Worm (Caenorhabditis elegans) whole organism, L3 larva: ENCODE results near the gene cct-6.
A peak's percentile ranks its signal among the peaks of the same experiment; 100 is the strongest.

Experiments
- ZK546.5 ChIP-seq: sonication (generic microtip); optimal IDR thresholded peaks from 2 replicates; lab custom pipeline; 2017; ENCODE audit warnings: missing biosample characterization, missing genetic modification characterization
- aly-2 ChIP-seq: fragments of 150-350 bp; optimal IDR thresholded peaks from 2 replicates; lab custom pipeline; 2014; ENCODE audit warnings: missing biosample characterization, missing genetic modification characterization
- ceh-16 ChIP-seq: sonication (generic microtip); optimal IDR thresholded peaks from 2 replicates; lab custom pipeline; 2017; ENCODE audit warnings: missing biosample characterization, missing genetic modification characterization
- ceh-28 ChIP-seq: fragments of 150-350 bp; optimal IDR thresholded peaks from 2 replicates; lab custom pipeline; 2014; ENCODE audit warnings: missing biosample characterization, missing genetic modification reagents, missing genetic modification characterization
- ceh-82 ChIP-seq: fragments of 150-350 bp; optimal IDR thresholded peaks from 2 replicates; lab custom pipeline; 2014; ENCODE audit warnings: missing biosample characterization, missing genetic modification characterization
- ceh-9 ChIP-seq: sonication (generic microtip); optimal IDR thresholded peaks from 2 replicates; lab custom pipeline; 2018; ENCODE audit warnings: missing biosample characterization, missing genetic modification characterization
- egl-27 ChIP-seq: sonication (generic microtip); optimal IDR thresholded peaks from 4 replicates; lab custom pipeline; 2017; ENCODE audit warnings: missing biosample characterization, missing genetic modification reagents, missing genetic modification characterization
- elt-2 ChIP-seq: sonication (generic microtip); optimal IDR thresholded peaks from 2 replicates; lab custom pipeline; 2016; ENCODE audit warnings: missing genetic modification reagents, mild to moderate bottlenecking, missing genetic modification characterization, missing compliant biosample characterization
- elt-3 ChIP-seq, 3 experiments: fragments of 150-350 bp in 1 of 3; sonication (generic microtip) in 2 of 3; optimal IDR thresholded peaks; 2 replicates in 2 of 3; 4 replicates in 1 of 3; lab custom pipeline; 2014 to 2017; ENCODE audit warnings: missing biosample characterization in 3 of 3, missing genetic modification characterization in 3 of 3
- eor-1 ChIP-seq, 2 experiments: fragments of 150-350 bp; optimal IDR thresholded peaks; 2 replicates each; lab custom pipeline; 2014 to 2018; ENCODE audit warnings: missing biosample characterization in 2 of 2, missing genetic modification characterization in 2 of 2
- fkh-10 ChIP-seq: sonication (generic microtip); optimal IDR thresholded peaks from 2 replicates; lab custom pipeline; 2017; ENCODE audit warnings: missing biosample characterization, missing genetic modification reagents, missing genetic modification characterization
- fkh-2 ChIP-seq: fragments of 150-350 bp; optimal IDR thresholded peaks from 2 replicates; lab custom pipeline; 2014; ENCODE audit warnings: missing biosample characterization, missing genetic modification reagents, missing genetic modification characterization
- hmg-11 ChIP-seq: sonication (generic microtip); optimal IDR thresholded peaks from 2 replicates; lab custom pipeline; 2016; ENCODE audit warnings: missing genetic modification characterization, missing compliant biosample characterization
- lin-39 ChIP-seq: fragments of 150-350 bp; optimal IDR thresholded peaks from 2 replicates; lab custom pipeline; 2018; ENCODE audit warnings: missing biosample characterization, missing genetic modification reagents, missing genetic modification characterization
- lsy-12 ChIP-seq: sonication (generic microtip); optimal IDR thresholded peaks from 2 replicates; lab custom pipeline; 2016; ENCODE audit warnings: mild to moderate bottlenecking, missing genetic modification characterization, missing compliant biosample characterization
- mdl-1 ChIP-seq: fragments of 150-350 bp; optimal IDR thresholded peaks from 2 replicates; lab custom pipeline; 2014; ENCODE audit warnings: missing biosample characterization, missing genetic modification characterization
- mml-1 ChIP-seq: fragments of 150-350 bp; sonication (generic microtip); optimal IDR thresholded peaks from 3 replicates; lab custom pipeline; 2014; ENCODE audit warnings: missing biosample characterization, missing genetic modification characterization
- nfya-1 ChIP-seq: sonication (generic microtip); optimal IDR thresholded peaks from 2 replicates; lab custom pipeline; 2017; ENCODE audit warnings: missing genetic modification characterization, mild to moderate bottlenecking, missing compliant biosample characterization, antibody characterized with exemption, moderate library complexity; ENCODE audit not compliant: insufficient read depth
- nhr-11 ChIP-seq: fragments of 150-350 bp; optimal IDR thresholded peaks from 2 replicates; lab custom pipeline; 2014; ENCODE audit warnings: missing biosample characterization, missing genetic modification characterization
- nhr-12 ChIP-seq: fragments of 150-350 bp; optimal IDR thresholded peaks from 2 replicates; lab custom pipeline; 2014; ENCODE audit warnings: missing biosample characterization, missing genetic modification characterization
- nhr-23 ChIP-seq: fragments of 150-350 bp; optimal IDR thresholded peaks from 2 replicates; lab custom pipeline; 2014; ENCODE audit warnings: missing biosample characterization, missing genetic modification reagents, missing genetic modification characterization
- nhr-25 ChIP-seq: sonication (generic microtip); optimal IDR thresholded peaks from 2 replicates; lab custom pipeline; 2017; ENCODE audit warnings: missing biosample characterization, missing genetic modification characterization
- nhr-43 ChIP-seq: sonication (generic microtip); optimal IDR thresholded peaks from 2 replicates; lab custom pipeline; 2016; ENCODE audit warnings: mild to moderate bottlenecking, missing genetic modification characterization, missing compliant biosample characterization; ENCODE audit not compliant: poor library complexity, severe bottlenecking
- nhr-76 ChIP-seq: fragments of 150-350 bp; sonication (generic microtip); optimal IDR thresholded peaks from 5 replicates; lab custom pipeline; 2014; ENCODE audit warnings: missing biosample characterization, missing genetic modification characterization
- nhr-77 ChIP-seq: fragments of 150-350 bp; optimal IDR thresholded peaks from 2 replicates; lab custom pipeline; 2014; ENCODE audit warnings: missing biosample characterization, missing genetic modification characterization
- pha-4 ChIP-seq: fragments of 150-350 bp; optimal IDR thresholded peaks from 2 replicates; lab custom pipeline; 2014; ENCODE audit warnings: missing biosample characterization, missing genetic modification reagents, missing genetic modification characterization
- pqm-1 ChIP-seq: fragments of 150-350 bp; optimal IDR thresholded peaks from 2 replicates; lab custom pipeline; 2017; ENCODE audit warnings: missing biosample characterization, missing genetic modification characterization, inconsistent platforms
- skn-1 ChIP-seq: fragments of 150-350 bp; optimal IDR thresholded peaks from 2 replicates; lab custom pipeline; 2014; ENCODE audit warnings: missing biosample characterization, missing genetic modification characterization
- snpc-4 ChIP-seq: fragments of 150-350 bp; optimal IDR thresholded peaks from 2 replicates; lab custom pipeline; 2014; ENCODE audit warnings: missing biosample characterization, missing genetic modification characterization
- unc-39 ChIP-seq: sonication (generic microtip); optimal IDR thresholded peaks from 4 replicates; lab custom pipeline; 2017; ENCODE audit warnings: missing biosample characterization, missing genetic modification characterization
- unc-62 ChIP-seq: fragments of 150-350 bp; sonication (generic microtip); optimal IDR thresholded peaks from 4 replicates; lab custom pipeline; 2014; ENCODE audit warnings: missing biosample characterization, missing genetic modification reagents, missing genetic modification characterization
- ztf-11 ChIP-seq: fragments of 150-350 bp; optimal IDR thresholded peaks from 2 replicates; lab custom pipeline; 2014; ENCODE audit warnings: missing biosample characterization, missing genetic modification characterization

Gene cct-6

ce11 chrIII:5813501-5813900, 42.0 kb downstream of the cct-6 start:
- no peak for TF ChIP-seq nhr-12 (tag; lab: Kevin White, UChicago)
- TF ChIP-seq unc-39 = no peak
- TF ChIP-seq skn-1 (tag; lab: Kevin White, UChicago) = no peak
- TF ChIP-seq nhr-25 (tag; lab: Kevin White, UChicago) = no peak
- TF ChIP-seq lin-39 (tag; lab: Kevin White, UChicago) = no peak
- no peak for TF ChIP-seq snpc-4

ce11 chrIII:5812672-5813071, 42.8 kb downstream of the cct-6 start:
- no peak for TF ChIP-seq skn-1 (tag; lab: Kevin White, UChicago)
- no peak for TF ChIP-seq eor-1 (tag; optimal IDR thresholded peaks at IDR 0.05; lab: Kevin White, UChicago)
- TF ChIP-seq ceh-82 (tag; lab: Kevin White, UChicago) = no peak
- TF ChIP-seq elt-3 (tag; optimal IDR thresholded peaks at IDR 0.05; lab: Kevin White, UChicago) = peak in 2 of 3 experiments; percentile 19 to 82
- no peak for TF ChIP-seq ceh-16 (tag; lab: Kevin White, UChicago)
- TF ChIP-seq ZK546.5 (tag; lab: Kevin White, UChicago) = no peak
- peak; percentile 69 for TF ChIP-seq nhr-23 (tag; lab: Kevin White, UChicago)
- no peak for TF ChIP-seq mdl-1 (tag; lab: Kevin White, UChicago)
- TF ChIP-seq fkh-10 = no peak
- no peak for TF ChIP-seq nhr-77 (tag; lab: Kevin White, UChicago)
- no peak for TF ChIP-seq pqm-1
- peak; percentile 58 for TF ChIP-seq nhr-25 (tag; lab: Kevin White, UChicago)
- peak; percentile 18 for TF ChIP-seq egl-27 (tag; lab: Kevin White, UChicago)
- no peak for TF ChIP-seq ceh-9 (tag; lab: Kevin White, UChicago)
- TF ChIP-seq lsy-12 (tag; lab: Kevin White, UChicago) = no peak
- no peak for TF ChIP-seq nhr-76 (tag; lab: Kevin White, UChicago)
- peak; percentile 18 for TF ChIP-seq unc-62
- TF ChIP-seq ztf-11 = no peak
- TF ChIP-seq aly-2 (tag; lab: Kevin White, UChicago) = no peak
- no peak for TF ChIP-seq mml-1 (tag; lab: Kevin White, UChicago)
- peak; percentile 73 for TF ChIP-seq nfya-1 (tag; lab: Kevin White, UChicago)
- TF ChIP-seq nhr-43 = peak; percentile 41
- TF ChIP-seq ceh-28 (tag; lab: Kevin White, UChicago) = no peak

- TF ChIP-seq aly-2 (tag; lab: Kevin White, UChicago) = no peak
- TF ChIP-seq nhr-77 (tag; lab: Kevin White, UChicago) = no peak
- no peak for TF ChIP-seq nhr-25 (tag; lab: Kevin White, UChicago)
- no peak for TF ChIP-seq nhr-23 (tag; lab: Kevin White, UChicago)
- TF ChIP-seq unc-62 = no peak
- TF ChIP-seq mml-1 (tag; lab: Kevin White, UChicago) = no peak
- TF ChIP-seq ceh-16 (tag; lab: Kevin White, UChicago) = no peak
- no peak for TF ChIP-seq nhr-11 (tag; lab: Kevin White, UChicago)
- TF ChIP-seq ztf-11 = no peak
- no peak for TF ChIP-seq fkh-2
- TF ChIP-seq, all 47 proteins: peak for 0
Measured at ce11 chrIII:5811957-5812356, 43.5 kb downstream of the cct-6 start.

ce11 chrIII:5810012-5810411, 45.5 kb downstream of the cct-6 start:
- TF ChIP-seq pqm-1 (peak; percentile 18), elt-2 (peak; percentile 12), ceh-28 (tag; lab: Kevin White, UChicago) (no peak), pha-4 (tag; lab: Kevin White, UChicago) (peak; percentile 70)

- TF ChIP-seq nhr-23 (tag; lab: Kevin White, UChicago) (no peak), hmg-11 (tag; lab: Kevin White, UChicago) (peak; percentile 6)
Measured at ce11 chrIII:5806720-5807119, 48.8 kb downstream of the cct-6 start, which contains the start of gene R12B2.2. R12B2.2 (plus strand) TSS chrIII:5807020.

ce11 chrIII:5805273-5805672, 50.2 kb downstream of the cct-6 start, which contains the start of gene R12B2.3:
R12B2.3 (plus strand) TSS chrIII:5805573.
- TF ChIP-seq nfya-1 (tag; lab: Kevin White, UChicago) (no peak), skn-1 (tag; lab: Kevin White, UChicago) (no peak)
